Worm (Caenorhabditis elegans) whole organism, L4 larva: ENCODE data around the gene C36B7.5.

Experiments used
- F37D6.2 ChIP-seq: sonication (generic microtip); optimal IDR thresholded peaks from 2 replicates; lab custom pipeline; 2016; ENCODE audit warnings: mild to moderate bottlenecking, missing genetic modification characterization, missing compliant biosample characterization
- T26A8.4 ChIP-seq: fragments of 200-800 bp; sonication (Bioruptor generic); IDR thresholded peaks from 2 replicates; pipeline ENCODE4 v1.3.6; 2022; ENCODE audit warnings: missing genetic modification characterization, missing compliant biosample characterization
- Y5F2A.4 ChIP-seq: fragments of 200-800 bp; sonication (Bioruptor generic); optimal IDR thresholded peaks from 2 replicates; lab custom pipeline; 2018; ENCODE audit warnings: mild to moderate bottlenecking, missing genetic modification characterization, missing compliant biosample characterization
- Y75B8A.6 ChIP-seq: fragments of 200-800 bp; sonication (Bioruptor generic); IDR thresholded peaks from 2 replicates; pipeline ENCODE4 v1.3.6; 2022; ENCODE audit warnings: missing genetic modification reagents, missing genetic modification characterization, missing compliant biosample characterization
- aha-1 ChIP-seq: fragments of 150-350 bp; peaks from one replicate; lab custom pipeline; 2014; ENCODE audit warnings: missing biosample characterization, missing genetic modification characterization
- aly-2 ChIP-seq: sonication (generic microtip); optimal IDR thresholded peaks from 2 replicates; lab custom pipeline; 2018; ENCODE audit warnings: missing biosample characterization, missing genetic modification characterization
- ama-1 ChIP-seq: fragments of 150-350 bp; optimal IDR thresholded peaks from 2 replicates; lab custom pipeline; 2014; ENCODE audit warnings: inconsistent platforms, mixed read lengths
- ceh-32 ChIP-seq: sonication (generic microtip); optimal IDR thresholded peaks from 2 replicates; lab custom pipeline; 2016; ENCODE audit warnings: mild to moderate bottlenecking, missing genetic modification characterization, missing compliant biosample characterization; ENCODE audit not compliant: poor library complexity
- ceh-44 ChIP-seq: fragments of 200-800 bp; sonication (Bioruptor generic); IDR thresholded peaks from 2 replicates; pipeline ENCODE4 v1.3.6; 2022; ENCODE audit warnings: missing genetic modification reagents, missing genetic modification characterization, missing compliant biosample characterization
- ceh-82 ChIP-seq: sonication (generic microtip); optimal IDR thresholded peaks from 2 replicates; lab custom pipeline; 2017; ENCODE audit warnings: missing biosample characterization, missing genetic modification characterization
- cey-2 ChIP-seq: sonication (generic microtip); optimal IDR thresholded peaks from 3 replicates; lab custom pipeline; 2017; ENCODE audit warnings: missing genetic modification characterization, mild to moderate bottlenecking, missing compliant biosample characterization, antibody characterized with exemption, borderline replicate concordance; ENCODE audit not compliant: insufficient read depth
- ctbp-1 ChIP-seq: fragments of 200-800 bp; sonication (Bioruptor generic); IDR thresholded peaks from 2 replicates; pipeline ENCODE4 v1.3.6; 2022; ENCODE audit warnings: missing genetic modification reagents, missing genetic modification characterization, missing compliant biosample characterization
- daf-12 ChIP-seq: fragments of 150-350 bp; optimal IDR thresholded peaks from 2 replicates; lab custom pipeline; 2014; ENCODE audit warnings: missing biosample characterization, missing genetic modification reagents, missing genetic modification characterization
- daf-16 ChIP-seq, 3 experiments: sonication (generic microtip); optimal IDR thresholded peaks; 2 replicates each; lab custom pipeline; 2016 to 2017; ENCODE audit warnings: missing genetic modification characterization in 3 of 3, missing genetic modification reagents in 3 of 3, mild to moderate bottlenecking in 2 of 3, missing compliant biosample characterization in 2 of 3, missing biosample characterization in 1 of 3, moderate library complexity in 1 of 3
- daf-19 ChIP-seq: fragments of 200-800 bp; sonication (Bioruptor generic); conservative IDR thresholded peaks from 2 replicates; pipeline ENCODE4 v1.3.6; 2022; ENCODE audit warnings: missing genetic modification characterization, missing compliant biosample characterization
- daf-8 ChIP-seq: fragments of 200-800 bp; sonication (Bioruptor generic); IDR thresholded peaks from 2 replicates; pipeline ENCODE4 v1.3.6; 2022; ENCODE audit warnings: missing genetic modification characterization, missing compliant biosample characterization
- dmd-6 ChIP-seq: fragments of 200-800 bp; sonication (Bioruptor generic); IDR thresholded peaks from 2 replicates; pipeline ENCODE4 v1.3.6; 2022; ENCODE audit warnings: missing genetic modification reagents, missing genetic modification characterization, missing compliant biosample characterization
- dmd-9 ChIP-seq: fragments of 200-800 bp; sonication (Bioruptor generic); IDR thresholded peaks from 2 replicates; pipeline ENCODE4 v1.3.6; 2022; ENCODE audit warnings: missing genetic modification reagents, missing genetic modification characterization, missing compliant biosample characterization
- dve-1 ChIP-seq: sonication (generic microtip); optimal IDR thresholded peaks from 2 replicates; lab custom pipeline; 2017; ENCODE audit warnings: antibody characterized with exemption, mild to moderate bottlenecking, missing genetic modification characterization, missing compliant biosample characterization; ENCODE audit not compliant: insufficient read depth
- egl-27 ChIP-seq: sonication (generic microtip); optimal IDR thresholded peaks from 3 replicates; lab custom pipeline; 2017; ENCODE audit warnings: missing biosample characterization, missing genetic modification reagents, missing genetic modification characterization
- egl-43 ChIP-seq: fragments of 200-800 bp; sonication (Bioruptor generic); IDR thresholded peaks from 2 replicates; pipeline ENCODE4 v1.3.6; 2022; ENCODE audit warnings: missing genetic modification reagents, missing genetic modification characterization, missing compliant biosample characterization
- jun-1 ChIP-seq: fragments of 150-350 bp; optimal IDR thresholded peaks from 2 replicates; lab custom pipeline; 2014; ENCODE audit warnings: missing biosample characterization, missing genetic modification reagents, missing genetic modification characterization
- lim-7 ChIP-seq: fragments of 200-800 bp; sonication (Bioruptor generic); IDR thresholded peaks from 2 replicates; pipeline ENCODE4 v1.3.6; 2022; ENCODE audit warnings: missing genetic modification characterization, missing compliant biosample characterization
- lin-15B ChIP-seq: fragments of 150-350 bp; sonication (generic microtip); optimal IDR thresholded peaks from 3 replicates; lab custom pipeline; 2014; ENCODE audit warnings: missing biosample characterization, missing genetic modification characterization
- lin-29 ChIP-seq: fragments of 200-800 bp; sonication (Bioruptor generic); IDR thresholded peaks from 2 replicates; pipeline ENCODE4 v1.3.6; 2022; ENCODE audit warnings: missing genetic modification reagents, missing genetic modification characterization, missing compliant biosample characterization
- madf-5 ChIP-seq, 2 experiments: fragments of 200-800 bp; sonication (Bioruptor generic); IDR thresholded peaks; 2 replicates each; pipeline ENCODE4 v1.3.6; 2022; ENCODE audit warnings: missing compliant biosample characterization in 2 of 2, missing genetic modification characterization in 2 of 2
- mdl-1 ChIP-seq, 2 experiments: fragments of 150-350 bp in 1 of 2; sonication (generic microtip) in 1 of 2; optimal IDR thresholded peaks; 2 replicates each; lab custom pipeline; 2014 to 2017; ENCODE audit warnings: missing biosample characterization in 2 of 2, missing genetic modification characterization in 2 of 2
- mdt-29 ChIP-seq: fragments of 200-800 bp; sonication (Bioruptor generic); IDR thresholded peaks from 2 replicates; pipeline ENCODE4 v1.3.6; 2022; ENCODE audit warnings: missing genetic modification reagents, missing genetic modification characterization, missing compliant biosample characterization
- mxl-3 ChIP-seq: fragments of 200-800 bp; sonication (Bioruptor generic); optimal IDR thresholded peaks from 2 replicates; lab custom pipeline; 2018; ENCODE audit warnings: mild to moderate bottlenecking, missing genetic modification characterization, missing compliant biosample characterization
- nhr-10 ChIP-seq: fragments of 150-350 bp; optimal IDR thresholded peaks from 2 replicates; lab custom pipeline; 2014; ENCODE audit warnings: missing biosample characterization, missing genetic modification characterization
- nhr-11 ChIP-seq: fragments of 150-350 bp; optimal IDR thresholded peaks from 2 replicates; lab custom pipeline; 2014; ENCODE audit warnings: missing biosample characterization, missing genetic modification characterization
- nhr-111 ChIP-seq: fragments of 200-800 bp; sonication (Bioruptor generic); optimal IDR thresholded peaks from 2 replicates; lab custom pipeline; 2018; ENCODE audit warnings: mild to moderate bottlenecking, missing genetic modification characterization, missing compliant biosample characterization
- nhr-28 ChIP-seq: fragments of 150-350 bp; optimal IDR thresholded peaks from 2 replicates; lab custom pipeline; 2014; ENCODE audit warnings: missing biosample characterization, missing genetic modification characterization
- nhr-48 ChIP-seq: sonication (generic microtip); optimal IDR thresholded peaks from 2 replicates; lab custom pipeline; 2016; ENCODE audit warnings: mild to moderate bottlenecking, missing genetic modification characterization, missing compliant biosample characterization
- nhr-6 ChIP-seq: fragments of 150-350 bp; optimal IDR thresholded peaks from 2 replicates; lab custom pipeline; 2014; ENCODE audit warnings: missing biosample characterization, missing genetic modification characterization
- pha-4 ChIP-seq, 2 experiments: fragments of 150-350 bp in 1 of 2; fragments of 200-800 bp in 1 of 2; sonication (Bioruptor generic) in 1 of 2; IDR thresholded peaks in 1 of 2; optimal IDR thresholded peaks in 1 of 2; 2 replicates each; pipeline versions ENCODE4 v1.3.6 to Lab custom; 2014 to 2022; ENCODE audit warnings: missing genetic modification characterization in 2 of 2, missing genetic modification reagents in 2 of 2, missing biosample characterization in 1 of 2, missing compliant biosample characterization in 1 of 2
- php-3 ChIP-seq: fragments of 200-800 bp; sonication (Bioruptor generic); IDR thresholded peaks from 2 replicates; pipeline ENCODE4 v1.3.6; 2022; ENCODE audit warnings: missing genetic modification reagents, missing genetic modification characterization, missing compliant biosample characterization
- pqm-1 ChIP-seq: sonication (generic microtip); optimal IDR thresholded peaks from 2 replicates; lab custom pipeline; 2017; ENCODE audit warnings: missing biosample characterization, missing genetic modification characterization
- rbr-2 ChIP-seq: sonication (generic microtip); optimal IDR thresholded peaks from 2 replicates; lab custom pipeline; 2016; ENCODE audit warnings: missing genotype, missing genetic modification characterization, missing compliant biosample characterization
- saeg-2 ChIP-seq: fragments of 200-800 bp; sonication (Bioruptor generic); IDR thresholded peaks from 2 replicates; pipeline ENCODE4 v1.3.6; 2022; ENCODE audit warnings: missing genetic modification reagents, missing genetic modification characterization, missing compliant biosample characterization
- set-16 ChIP-seq: fragments of 200-800 bp; sonication (Bioruptor generic); IDR thresholded peaks from 2 replicates; pipeline ENCODE4 v1.3.6; 2022; ENCODE audit warnings: missing genetic modification reagents, missing genetic modification characterization, missing compliant biosample characterization
- skn-1 ChIP-seq: fragments of 150-350 bp; optimal IDR thresholded peaks from 2 replicates; lab custom pipeline; 2014; ENCODE audit warnings: missing biosample characterization, missing genetic modification characterization
- snpc-1.2 ChIP-seq: fragments of 200-800 bp; sonication (Bioruptor generic); IDR thresholded peaks from 2 replicates; pipeline ENCODE4 v1.3.6; 2022; ENCODE audit warnings: missing genetic modification reagents, missing genetic modification characterization, missing compliant biosample characterization
- unc-39 ChIP-seq: sonication (generic microtip); optimal IDR thresholded peaks from 2 replicates; lab custom pipeline; 2017; ENCODE audit warnings: missing biosample characterization, missing genetic modification characterization
- vab-7 ChIP-seq: fragments of 200-800 bp; sonication (Bioruptor generic); IDR thresholded peaks from 2 replicates; pipeline ENCODE4 v1.3.6; 2022; ENCODE audit warnings: missing genetic modification reagents, missing genetic modification characterization, missing compliant biosample characterization
- zag-1 ChIP-seq: fragments of 150-350 bp; optimal IDR thresholded peaks from 2 replicates; lab custom pipeline; 2014; ENCODE audit warnings: missing biosample characterization, missing genetic modification characterization
- zfp-2 ChIP-seq: sonication (generic microtip); optimal IDR thresholded peaks from 2 replicates; lab custom pipeline; 2016; ENCODE audit warnings: mild to moderate bottlenecking, missing genetic modification characterization, missing compliant biosample characterization
- zfp-3 ChIP-seq: fragments of 200-800 bp; sonication (Bioruptor generic); conservative IDR thresholded peaks from 2 replicates; pipeline ENCODE4 v1.3.6; 2022; ENCODE audit warnings: missing genetic modification reagents, missing genetic modification characterization, missing compliant biosample characterization
- zip-11 ChIP-seq: fragments of 200-800 bp; sonication (Bioruptor generic); IDR thresholded peaks from 2 replicates; pipeline ENCODE4 v1.3.6; 2022; ENCODE audit warnings: missing genetic modification characterization, missing compliant biosample characterization
- zip-2 ChIP-seq: fragments of 150-350 bp; optimal IDR thresholded peaks from 2 replicates; lab custom pipeline; 2014; ENCODE audit warnings: missing biosample characterization, missing genetic modification characterization
- ztf-7 ChIP-seq: fragments of 150-350 bp; optimal IDR thresholded peaks from 2 replicates; lab custom pipeline; 2014; ENCODE audit warnings: missing biosample characterization, missing genetic modification characterization

C36B7.5 gene

ce11 chrX:7068400-7068799 is 27.8 kb downstream of the C36B7.5 start, which contains the start of gene pdi-6 (continued):
- no peak for TF ChIP-seq madf-5 (GFP tag; IDR thresholded peaks at IDR 0.05; lab: Robert Waterston, UW)
- TF ChIP-seq lin-15B (tag; lab: Kevin White, UChicago): peak; percentile 86
- no peak for TF ChIP-seq cey-2 (tag; lab: Kevin White, UChicago)
- TF ChIP-seq pqm-1 (tag; lab: Kevin White, UChicago): peak; percentile 53
- 0 out of 2 replicates have a peak, but pooled peaks have one; percentile 30 for TF ChIP-seq ctbp-1 (GFP tag; lab: Robert Waterston, UW)
- TF ChIP-seq lim-7 (GFP tag; lab: Robert Waterston, UW): no peak
- TF ChIP-seq daf-12: no peak
- peak; percentile 13 for TF ChIP-seq ztf-7 (tag; lab: Kevin White, UChicago)
- TF ChIP-seq nhr-28 (tag; lab: Kevin White, UChicago): peak; percentile 95
- peak; percentile 63 for TF ChIP-seq vab-7 (GFP tag; lab: Robert Waterston, UW)
- TF ChIP-seq aha-1 (tag; lab: Kevin White, UChicago): peak; percentile 99
- peak; percentile 83 for TF ChIP-seq ceh-44 (GFP tag; lab: Robert Waterston, UW)
- TF ChIP-seq egl-43: no peak
- TF ChIP-seq F37D6.2 (tag; lab: Kevin White, UChicago): peak; percentile 66
- TF ChIP-seq mxl-3 (GFP tag; lab: Kevin White, UChicago): peak; percentile 97
- no peak for TF ChIP-seq daf-19 (GFP tag; lab: Robert Waterston, UW)
- TF ChIP-seq nhr-11 (tag; lab: Kevin White, UChicago): peak; percentile 85
- TF ChIP-seq pha-4 (GFP tag; IDR thresholded peaks at IDR 0.05; lab: Robert Waterston, UW): no peak
- no peak for TF ChIP-seq pha-4 (tag; optimal IDR thresholded peaks at IDR 0.05; lab: Kevin White, UChicago)
- peak; percentile 80 for TF ChIP-seq php-3 (GFP tag; lab: Robert Waterston, UW)
- TF ChIP-seq nhr-6 (tag; lab: Kevin White, UChicago): peak; percentile 80
- TF ChIP-seq mdl-1 (tag; optimal IDR thresholded peaks at IDR 0.05; lab: Kevin White, UChicago): peak; percentile 51 to 82
- TF ChIP-seq nhr-48 (tag; lab: Kevin White, UChicago): peak; percentile 78
- TF ChIP-seq zfp-2 (tag; lab: Kevin White, UChicago): peak; percentile 27
- no peak for TF ChIP-seq unc-39
- TF ChIP-seq skn-1 (tag; lab: Kevin White, UChicago): no peak
- TF ChIP-seq rbr-2 (tag; lab: Kevin White, UChicago): peak; percentile 89
- peak; percentile 50 for TF ChIP-seq zip-2 (tag; lab: Kevin White, UChicago)
- no peak for TF ChIP-seq ceh-32 (tag; lab: Kevin White, UChicago)
- no peak for TF ChIP-seq set-16 (GFP tag; lab: Robert Waterston, UW)
- TF ChIP-seq nhr-111 (GFP tag; lab: Kevin White, UChicago): no peak
- peak; percentile 36 for TF ChIP-seq nhr-10 (tag; lab: Kevin White, UChicago)
- TF ChIP-seq daf-16 (GFP tag; optimal IDR thresholded peaks at IDR 0.05; lab: Kevin White, UChicago): peak in 1 of 2 experiments; percentile 5
- peak; percentile 54 for TF ChIP-seq daf-16 (tag; optimal IDR thresholded peaks at IDR 0.05; lab: Kevin White, UChicago)
- no peak for TF ChIP-seq zip-11
- TF ChIP-seq lin-29 (GFP tag; lab: Robert Waterston, UW): peak; percentile 67; the same call in 1 of the 2 replicates
- TF ChIP-seq dmd-6: peak; percentile 92
- no peak for TF ChIP-seq daf-8 (GFP tag; lab: Robert Waterston, UW)
- TF ChIP-seq Y75B8A.6 (GFP tag; lab: Robert Waterston, UW): 0 out of 2 replicates have a peak, but pooled peaks have one; percentile 49
- no peak for TF ChIP-seq ama-1
- TF ChIP-seq zag-1 (tag; lab: Kevin White, UChicago): no peak
- TF ChIP-seq zfp-3: peak; percentile 73; the same call in 1 of the 2 replicates
- no peak for TF ChIP-seq aly-2 (tag; lab: Kevin White, UChicago)
- no peak for TF ChIP-seq Y5F2A.4 (GFP tag; lab: Kevin White, UChicago)
- peak; percentile 90 for TF ChIP-seq dve-1 (tag; lab: Kevin White, UChicago)
- TF ChIP-seq ceh-82 (tag; lab: Kevin White, UChicago): no peak
- no peak for TF ChIP-seq saeg-2 (GFP tag; lab: Robert Waterston, UW)
- TF ChIP-seq egl-27 (tag; lab: Kevin White, UChicago): no peak
- TF ChIP-seq dmd-9: peak; percentile 96
- peak; percentile 58 for TF ChIP-seq jun-1 (tag; lab: Kevin White, UChicago)
- no peak for TF ChIP-seq snpc-1.2 (GFP tag; lab: Robert Waterston, UW)
- no peak for TF ChIP-seq mdt-29
- TF ChIP-seq T26A8.4 (GFP tag; lab: Robert Waterston, UW): no peak
